Worm (Caenorhabditis elegans) whole organism, mixed stage, embryonic: ENCODE data around the gene T27A8.7.

Experiments
- bed-3 ChIP-seq: fragments of 200-800 bp; sonication (Bioruptor generic); optimal IDR thresholded peaks from 3 replicates; lab custom pipeline; 2018; ENCODE audit warnings: mild to moderate bottlenecking, missing genetic modification characterization, moderate library complexity, missing compliant biosample characterization
- ceh-39 ChIP-seq: fragments of 150-350 bp; optimal IDR thresholded peaks from 2 replicates; lab custom pipeline; 2014; ENCODE audit warnings: missing biosample characterization, missing genetic modification characterization
- ceh-43 ChIP-seq: fragments of 200-800 bp; sonication (Bioruptor generic); optimal IDR thresholded peaks from 2 replicates; lab custom pipeline; 2018; ENCODE audit warnings: mild to moderate bottlenecking, missing genetic modification characterization, moderate library complexity, missing compliant biosample characterization
- drap-1 ChIP-seq: fragments of 200-800 bp; sonication (Bioruptor generic); optimal IDR thresholded peaks from 3 replicates; lab custom pipeline; 2018; ENCODE audit warnings: mild to moderate bottlenecking, missing genetic modification characterization, missing compliant biosample characterization
- elt-3 ChIP-seq: fragments of 150-350 bp; optimal IDR thresholded peaks from 2 replicates; lab custom pipeline; 2014; ENCODE audit warnings: missing biosample characterization, missing genetic modification characterization
- ham-2 ChIP-seq: fragments of 200-800 bp; sonication (Bioruptor generic); optimal IDR thresholded peaks from 2 replicates; lab custom pipeline; 2018; ENCODE audit warnings: mild to moderate bottlenecking, missing genetic modification characterization, missing compliant biosample characterization
- mab-5 ChIP-seq: fragments of 150-350 bp; optimal IDR thresholded peaks from 2 replicates; lab custom pipeline; 2014; ENCODE audit warnings: missing biosample characterization, missing genetic modification characterization
- nhr-76 ChIP-seq: sonication (generic microtip); optimal IDR thresholded peaks from 2 replicates; lab custom pipeline; 2017; ENCODE audit warnings: missing biosample characterization, missing genetic modification characterization

Gene T27A8.7

DNA sequence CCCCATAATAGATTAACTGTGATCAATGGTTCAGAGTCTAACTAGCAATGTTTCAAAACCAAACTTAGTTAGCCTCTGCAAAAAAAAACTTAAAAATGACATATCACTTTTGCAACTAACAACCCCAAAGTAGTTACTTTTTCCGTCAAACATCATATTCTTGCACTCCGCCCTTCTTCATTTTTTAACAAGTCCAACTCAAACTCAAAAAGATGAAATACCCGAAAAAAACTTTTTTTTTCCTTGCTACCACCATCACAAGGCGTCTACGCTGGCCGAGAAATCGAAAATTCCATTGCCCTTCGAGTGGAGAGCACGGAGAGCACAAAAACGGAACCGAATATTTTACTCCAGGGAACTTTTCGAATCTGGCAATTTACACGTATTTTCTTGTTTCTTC lies 50.5 kb downstream of the T27A8.7 start:
- TF ChIP-seq mab-5 (tag; lab: Kevin White, UChicago) (no peak), ham-2 (no peak), bed-3 (GFP tag; lab: Kevin White, UChicago) (no peak), elt-3 (tag; lab: Kevin White, UChicago) (no peak), ceh-39 (tag; lab: Kevin White, UChicago) (no peak), ceh-43 (GFP tag; lab: Kevin White, UChicago) (no peak), nhr-76 (tag; lab: Kevin White, UChicago) (no peak), drap-1 (no peak)
